Fruit fly (Drosophila melanogaster): ENCODE results near the gene Sry-delta.

DNA sequence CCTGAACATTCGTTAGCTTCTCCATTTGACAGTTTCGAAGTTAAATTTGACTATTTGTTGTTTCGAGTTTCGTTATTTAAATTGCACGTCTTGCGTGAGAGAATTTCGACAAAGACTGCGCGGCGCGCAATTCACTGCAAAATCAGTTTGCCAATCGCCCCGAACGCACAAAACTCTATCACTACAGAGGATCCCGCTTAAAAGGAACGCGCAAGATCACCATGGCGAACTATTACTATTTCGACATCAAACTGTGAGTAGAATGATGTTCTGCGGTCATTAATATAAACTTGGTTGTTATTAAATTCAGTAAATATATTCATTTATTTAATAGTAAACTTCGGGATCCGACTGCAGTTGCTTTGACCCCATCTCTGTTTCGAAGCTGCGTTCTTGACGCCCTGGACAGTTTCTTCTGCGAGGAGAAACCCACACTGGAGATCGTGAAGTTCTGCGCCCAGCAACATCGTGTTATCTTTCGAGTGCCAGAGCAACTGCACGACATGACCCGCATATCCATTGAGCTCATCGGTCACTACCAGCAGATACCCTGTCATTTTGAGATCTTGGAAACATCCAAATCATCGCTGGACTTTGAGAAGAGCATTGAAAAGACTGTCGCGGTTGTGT lies 12.9 kb downstream of the Sry-delta start, which contains the start of the genes Rpp14b and spn-A:
- TF ChIP-seq CG6272 (GFP tag; IDR thresholded peaks at IDR 0.05) = no peak
- TF ChIP-seq croc (GFP tag; conservative IDR thresholded peaks at IDR 0.05) = no peak
